Worm (Caenorhabditis elegans) whole organism, midembryonic: ENCODE data around the gene Y54G11A.1.

Experiments
- T22C8.4 ChIP-seq: fragments of 200-800 bp; sonication (Bioruptor generic); IDR thresholded peaks from 2 replicates; pipeline ENCODE4 v1.3.6; 2022; ENCODE audit warnings: missing genetic modification characterization, missing compliant biosample characterization
- cog-1 ChIP-seq: sonication (generic microtip); optimal IDR thresholded peaks from 2 replicates; lab custom pipeline; 2016; ENCODE audit warnings: missing genetic modification characterization, missing compliant biosample characterization
- flt-1 ChIP-seq: fragments of 200-800 bp; sonication (Bioruptor generic); IDR thresholded peaks from 2 replicates; pipeline ENCODE4 v1.3.6; 2022; ENCODE audit warnings: missing genetic modification characterization, missing compliant biosample characterization
- klf-2 ChIP-seq: fragments of 200-800 bp; sonication (Bioruptor generic); conservative IDR thresholded peaks from 2 replicates; pipeline ENCODE4 v1.3.6; 2022; ENCODE audit warnings: missing genetic modification reagents, missing genetic modification characterization, missing compliant biosample characterization
- med-1 ChIP-seq: sonication (generic microtip); optimal IDR thresholded peaks from 2 replicates; lab custom pipeline; 2017; ENCODE audit warnings: missing genetic modification characterization, mild to moderate bottlenecking, missing compliant biosample characterization, antibody characterized with exemption, missing genetic modification reagents; ENCODE audit not compliant: insufficient read depth
- ref-1 ChIP-seq: fragments of 200-800 bp; sonication (Bioruptor generic); conservative IDR thresholded peaks from 2 replicates; pipeline ENCODE4 v1.3.6; 2022; ENCODE audit warnings: missing genetic modification reagents, missing genetic modification characterization, missing compliant biosample characterization
- tab-1 ChIP-seq: fragments of 200-800 bp; sonication (Bioruptor generic); IDR thresholded peaks from 2 replicates; pipeline ENCODE4 v1.3.6; 2022; ENCODE audit warnings: missing genetic modification characterization, missing compliant biosample characterization
- ztf-23 ChIP-seq: fragments of 200-800 bp; sonication (Bioruptor generic); IDR thresholded peaks from 2 replicates; pipeline ENCODE4 v1.3.6; 2022; ENCODE audit warnings: missing genetic modification reagents, missing genetic modification characterization, missing compliant biosample characterization
- ztf-29 ChIP-seq: fragments of 200-800 bp; sonication (Bioruptor generic); IDR thresholded peaks from 2 replicates; pipeline ENCODE4 v1.3.6; 2022; ENCODE audit warnings: missing genetic modification reagents, missing genetic modification characterization, missing compliant biosample characterization

The Y54G11A.1 gene

ce11 chrII:14244457-14245254 is 24.3 kb downstream of the Y54G11A.1 start:
- TF ChIP-seq med-1 (GFP tag; lab: Kevin White, UChicago), result no peak

ce11 chrII:14243503-14243902 is 25.5 kb downstream of the Y54G11A.1 start, which contains the start of gene jmjd-2:
TSS of gene jmjd-2 (minus strand) at chrII:14243603.
- no peak for TF ChIP-seq tab-1
- TF ChIP-seq ref-1 (GFP tag; lab: Robert Waterston, UW), result no peak
- TF ChIP-seq med-1 (GFP tag; lab: Kevin White, UChicago), result no peak
- no peak for TF ChIP-seq ztf-29 (GFP tag; lab: Robert Waterston, UW)
- no peak for TF ChIP-seq flt-1 (GFP tag; lab: Robert Waterston, UW)
- no peak for TF ChIP-seq klf-2 (GFP tag; lab: Robert Waterston, UW)
- no peak for TF ChIP-seq T22C8.4 (GFP tag; lab: Robert Waterston, UW)
- no peak for TF ChIP-seq cog-1 (tag; lab: Kevin White, UChicago)
- no peak for TF ChIP-seq ztf-23 (GFP tag; lab: Robert Waterston, UW)

- TF ChIP-seq flt-1 (GFP tag; lab: Robert Waterston, UW) (no peak), med-1 (GFP tag; lab: Kevin White, UChicago) (no peak), ztf-23 (GFP tag; lab: Robert Waterston, UW) (no peak), ref-1 (GFP tag; lab: Robert Waterston, UW) (no peak), ztf-29 (GFP tag; lab: Robert Waterston, UW) (no peak), cog-1 (tag; lab: Kevin White, UChicago) (no peak), klf-2 (GFP tag; lab: Robert Waterston, UW) (no peak), tab-1 (no peak), T22C8.4 (GFP tag; lab: Robert Waterston, UW) (no peak)
These were observed 26.7 kb downstream of the Y54G11A.1 start for ce11 chrII:14242259-14242658.

- no peak for TF ChIP-seq T22C8.4 (GFP tag; lab: Robert Waterston, UW)
These were observed 29.1 kb downstream of the Y54G11A.1 start for ce11 chrII:14239924-14240323.

ce11 chrII:14237245-14237806 is 31.7 kb downstream of the Y54G11A.1 start:
- TF ChIP-seq flt-1 (GFP tag; lab: Robert Waterston, UW), result 0 out of 2 replicates have a peak, but pooled peaks have one; percentile 40
- TF ChIP-seq ztf-23 (GFP tag; lab: Robert Waterston, UW), result no peak
- no peak for TF ChIP-seq klf-2 (GFP tag; lab: Robert Waterston, UW)
- no peak for TF ChIP-seq cog-1 (tag; lab: Kevin White, UChicago)
- no peak for TF ChIP-seq ztf-29 (GFP tag; lab: Robert Waterston, UW)
- no peak for TF ChIP-seq ref-1 (GFP tag; lab: Robert Waterston, UW)
- TF ChIP-seq med-1 (GFP tag; lab: Kevin White, UChicago), result no peak

ce11 chrII:14236569-14236968 is 32.4 kb downstream of the Y54G11A.1 start:
- TF ChIP-seq med-1 (GFP tag; lab: Kevin White, UChicago) (no peak), flt-1 (GFP tag; lab: Robert Waterston, UW) (no peak), tab-1 (no peak), ztf-29 (GFP tag; lab: Robert Waterston, UW) (no peak)

- TF ChIP-seq klf-2 (GFP tag; lab: Robert Waterston, UW) (no peak), cog-1 (tag; lab: Kevin White, UChicago) (no peak), med-1 (GFP tag; lab: Kevin White, UChicago) (no peak), flt-1 (GFP tag; lab: Robert Waterston, UW) (no peak)
These were observed 34.5 kb downstream of the Y54G11A.1 start for ce11 chrII:14234375-14235102.

- TF ChIP-seq ztf-29 (GFP tag; lab: Robert Waterston, UW) (no peak), ztf-23 (GFP tag; lab: Robert Waterston, UW) (no peak), T22C8.4 (GFP tag; lab: Robert Waterston, UW) (no peak)
These were observed 35.1 kb downstream of the Y54G11A.1 start, which contains the start of gene men-1 for ce11 chrII:14233879-14234278. TSS of gene men-1 (minus strand) at chrII:14234120.

- no peak for TF ChIP-seq klf-2 (GFP tag; lab: Robert Waterston, UW)
- TF ChIP-seq ztf-23 (GFP tag; lab: Robert Waterston, UW), result no peak
- TF ChIP-seq T22C8.4 (GFP tag; lab: Robert Waterston, UW), result no peak
- no peak for TF ChIP-seq tab-1
- TF ChIP-seq med-1 (GFP tag; lab: Kevin White, UChicago), result no peak
- TF ChIP-seq ztf-29 (GFP tag; lab: Robert Waterston, UW), result no peak
- TF ChIP-seq flt-1 (GFP tag; lab: Robert Waterston, UW), result no peak
- no peak for TF ChIP-seq ref-1 (GFP tag; lab: Robert Waterston, UW)
These were observed 38.1 kb downstream of the Y54G11A.1 start for ce11 chrII:14230938-14231337.
